Worm (Caenorhabditis elegans) whole organism, L1 larva: ENCODE data around the gene sahd-1.

ENCODE experiments used
- hlh-17 ChIP-seq: fragments of 200-800 bp; sonication (Bioruptor generic); optimal IDR thresholded peaks from 2 replicates; lab custom pipeline; 2018; ENCODE audit warnings: missing genetic modification characterization, mild to moderate bottlenecking, missing compliant biosample characterization, moderate library complexity, borderline replicate concordance
- vab-15 ChIP-seq: sonication (generic microtip); optimal IDR thresholded peaks from 2 replicates; lab custom pipeline; 2017; ENCODE audit warnings: missing genotype, mild to moderate bottlenecking, missing genetic modification characterization, missing compliant biosample characterization

ce11 chrII:5497541-5497940 lies 17.2 kb downstream of the sahd-1 start:
- TF ChIP-seq hlh-17 (GFP tag; lab: Kevin White, UChicago), result no peak
- TF ChIP-seq vab-15 (tag; lab: Kevin White, UChicago), result no peak
